Worm (Caenorhabditis elegans): ENCODE measurements around the gene col-166.

Gene col-166

ce11 chrX:6251947-6252617 lies 27.7 kb upstream of the col-166 start (continued):
- TF ChIP-seq unc-39 (tag; optimal IDR thresholded peaks at IDR 0.05) (no peak), elt-1 (tag; optimal IDR thresholded peaks at IDR 0.05) (no peak), pha-4 (tag; optimal IDR thresholded peaks at IDR 0.05) (no peak), unc-62 (GFP tag; optimal IDR thresholded peaks at IDR 0.05) (no peak), lin-39 (tag; optimal IDR thresholded peaks at IDR 0.05) (peak; percentile 28), fkh-10 (GFP tag; optimal IDR thresholded peaks at IDR 0.05) (no peak), tbx-2 (tag; optimal IDR thresholded peaks at IDR 0.05) (peak; percentile 16), mml-1 (tag; optimal IDR thresholded peaks at IDR 0.05) (no peak), fos-1 (tag; optimal IDR thresholded peaks at IDR 0.05) (no peak), eor-1 (tag; optimal IDR thresholded peaks at IDR 0.05) (no peak), aly-2 (tag; optimal IDR thresholded peaks at IDR 0.05) (no peak), elt-3 (tag; optimal IDR thresholded peaks at IDR 0.05) (peak in 1 of 3 experiments; percentile 32), snpc-4 (tag; optimal IDR thresholded peaks at IDR 0.05) (no peak), ama-1 (optimal IDR thresholded peaks at IDR 0.05) (peak; percentile 99), elt-2 (tag; optimal IDR thresholded peaks at IDR 0.05) (peak; percentile 47), lsy-12 (tag; optimal IDR thresholded peaks at IDR 0.05) (peak; percentile 82), R02D3.7 (tag; optimal IDR thresholded peaks at IDR 0.05) (peak; percentile 22), egl-27 (tag; optimal IDR thresholded peaks at IDR 0.05) (no peak), nhr-25 (tag; optimal IDR thresholded peaks at IDR 0.05) (no peak), nhr-12 (tag; optimal IDR thresholded peaks at IDR 0.05) (no peak), ztf-11 (tag; optimal IDR thresholded peaks at IDR 0.05) (no peak), ztf-4 (tag; optimal IDR thresholded peaks at IDR 0.05) (no peak)

- no peak for TF ChIP-seq tbx-2 (tag; optimal IDR thresholded peaks at IDR 0.05)
- no peak for TF ChIP-seq eor-1 (tag; optimal IDR thresholded peaks at IDR 0.05)
- peak; percentile 91 for TF ChIP-seq ama-1 (optimal IDR thresholded peaks at IDR 0.05)
- no peak for TF ChIP-seq nhr-12 (tag; optimal IDR thresholded peaks at IDR 0.05)
- no peak for TF ChIP-seq snpc-4 (tag; optimal IDR thresholded peaks at IDR 0.05)
- TF ChIP-seq zag-1 (tag; optimal IDR thresholded peaks at IDR 0.05), result no peak
These were observed 27.1 kb upstream of the col-166 start for ce11 chrX:6252752-6253151.

ce11 chrX:6253160-6253559 lies 26.7 kb upstream of the col-166 start:
- TF ChIP-seq ceh-82 (tag; optimal IDR thresholded peaks at IDR 0.05) (no peak), lsy-12 (tag; optimal IDR thresholded peaks at IDR 0.05) (no peak), ama-1 (optimal IDR thresholded peaks at IDR 0.05) (peak; percentile 85), nhr-43 (tag; optimal IDR thresholded peaks at IDR 0.05; ENCODE audit: poor library complexity, severe bottlenecking) (peak; percentile 39), nhr-77 (tag; optimal IDR thresholded peaks at IDR 0.05) (no peak)

ce11 chrX:6253566-6253898 lies 26.3 kb upstream of the col-166 start:
- TF ChIP-seq nhr-23 (tag; optimal IDR thresholded peaks at IDR 0.05), result no peak
- no peak for TF ChIP-seq nhr-77 (tag; optimal IDR thresholded peaks at IDR 0.05)
- TF ChIP-seq skn-1 (tag; optimal IDR thresholded peaks at IDR 0.05), result no peak
- TF ChIP-seq jun-1 (tag; optimal IDR thresholded peaks at IDR 0.05), result no peak
- TF ChIP-seq mml-1 (tag; optimal IDR thresholded peaks at IDR 0.05), result no peak
- TF ChIP-seq fos-1 (tag; optimal IDR thresholded peaks at IDR 0.05), result peak; percentile 50
- peak; percentile 68 for TF ChIP-seq pha-4 (tag; optimal IDR thresholded peaks at IDR 0.05)

ce11 chrX:6253899-6254670 lies 25.7 kb upstream of the col-166 start:
- peak; percentile 84 for TF ChIP-seq nhr-43 (tag; optimal IDR thresholded peaks at IDR 0.05; ENCODE audit: poor library complexity, severe bottlenecking)
- TF ChIP-seq ceh-82 (tag; optimal IDR thresholded peaks at IDR 0.05), result no peak
- no peak for TF ChIP-seq mml-1 (tag; optimal IDR thresholded peaks at IDR 0.05)
- peak; percentile 36 for TF ChIP-seq nfya-1 (tag; optimal IDR thresholded peaks at IDR 0.05; ENCODE audit: insufficient read depth)
- TF ChIP-seq lsy-12 (tag; optimal IDR thresholded peaks at IDR 0.05), result no peak
- TF ChIP-seq nhr-237 (tag; optimal IDR thresholded peaks at IDR 0.05), result no peak
- TF ChIP-seq nhr-76 (tag; optimal IDR thresholded peaks at IDR 0.05), result no peak
- peak; percentile 70 for TF ChIP-seq unc-62 (GFP tag; optimal IDR thresholded peaks at IDR 0.05)
- TF ChIP-seq zag-1 (tag; optimal IDR thresholded peaks at IDR 0.05), result no peak
- TF ChIP-seq R02D3.7 (tag; optimal IDR thresholded peaks at IDR 0.05), result no peak
- TF ChIP-seq daf-12 (tag; optimal IDR thresholded peaks at IDR 0.05), result no peak
- peak; percentile 8 for TF ChIP-seq hmg-11 (tag; optimal IDR thresholded peaks at IDR 0.05)
- TF ChIP-seq ZK546.5 (tag; optimal IDR thresholded peaks at IDR 0.05), result no peak
- TF ChIP-seq unc-39 (tag; optimal IDR thresholded peaks at IDR 0.05), result no peak
- TF ChIP-seq nhr-23 (tag; optimal IDR thresholded peaks at IDR 0.05), result peak; percentile 28
- TF ChIP-seq jun-1 (tag; optimal IDR thresholded peaks at IDR 0.05), result peak; percentile 79
- TF ChIP-seq nhr-67 (tag; optimal IDR thresholded peaks at IDR 0.05), result no peak
- peak; percentile 63 for TF ChIP-seq pha-4 (tag; optimal IDR thresholded peaks at IDR 0.05)
- no peak for TF ChIP-seq nhr-11 (tag; optimal IDR thresholded peaks at IDR 0.05)
- peak; percentile 30 for TF ChIP-seq nhr-77 (tag; optimal IDR thresholded peaks at IDR 0.05)
- no peak for TF ChIP-seq elt-1 (tag; optimal IDR thresholded peaks at IDR 0.05)
- peak; percentile 99 for TF ChIP-seq ama-1 (optimal IDR thresholded peaks at IDR 0.05)
- TF ChIP-seq lin-39 (tag; optimal IDR thresholded peaks at IDR 0.05), result no peak
- peak in 1 of 3 experiments; percentile 47 for TF ChIP-seq elt-3 (tag; optimal IDR thresholded peaks at IDR 0.05)
- TF ChIP-seq fos-1 (tag; optimal IDR thresholded peaks at IDR 0.05), result no peak
- TF ChIP-seq pqm-1 (tag; optimal IDR thresholded peaks at IDR 0.05), result peak; percentile 51
- no peak for TF ChIP-seq nhr-12 (tag; optimal IDR thresholded peaks at IDR 0.05)
- TF ChIP-seq snpc-4 (tag; optimal IDR thresholded peaks at IDR 0.05), result no peak
- no peak for TF ChIP-seq skn-1 (tag; optimal IDR thresholded peaks at IDR 0.05)
- peak; percentile 37 for TF ChIP-seq tbx-2 (tag; optimal IDR thresholded peaks at IDR 0.05)
- TF ChIP-seq ceh-28 (tag; optimal IDR thresholded peaks at IDR 0.05), result peak; percentile 71
